Worm (Caenorhabditis elegans) whole organism, dauer: ENCODE data around the gene nhr-214.

Experiments
- unc-62 ChIP-seq: sonication (generic microtip); optimal IDR thresholded peaks from 2 replicates; lab custom pipeline; 2017; ENCODE audit warnings: missing biosample characterization, missing genetic modification reagents, missing genetic modification characterization

The nhr-214 gene

DNA sequence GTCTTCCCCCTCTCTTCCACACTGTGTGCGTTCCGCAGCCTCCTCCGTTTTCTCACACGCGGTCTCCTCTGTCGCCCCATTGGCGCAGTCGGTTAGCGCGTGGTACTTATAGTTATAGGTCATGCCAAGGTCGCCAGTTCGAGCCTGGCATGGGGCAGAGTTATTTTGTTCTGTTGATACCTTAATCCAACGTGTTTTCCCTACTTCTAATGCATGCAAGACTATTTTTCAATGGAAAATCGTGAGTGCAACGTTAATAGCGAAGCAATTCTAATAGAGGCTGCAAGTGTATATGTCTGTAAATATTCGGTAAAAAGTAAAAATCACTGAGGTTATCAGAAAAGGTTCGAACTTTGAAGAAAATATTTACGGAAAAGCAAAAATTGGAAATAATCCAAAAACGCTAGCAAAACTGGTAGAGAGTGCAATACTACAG is 40.8 kb downstream of the nhr-214 start:
- TF ChIP-seq unc-62 (GFP tag; lab: Kevin White, UChicago), result no peak

DNA sequence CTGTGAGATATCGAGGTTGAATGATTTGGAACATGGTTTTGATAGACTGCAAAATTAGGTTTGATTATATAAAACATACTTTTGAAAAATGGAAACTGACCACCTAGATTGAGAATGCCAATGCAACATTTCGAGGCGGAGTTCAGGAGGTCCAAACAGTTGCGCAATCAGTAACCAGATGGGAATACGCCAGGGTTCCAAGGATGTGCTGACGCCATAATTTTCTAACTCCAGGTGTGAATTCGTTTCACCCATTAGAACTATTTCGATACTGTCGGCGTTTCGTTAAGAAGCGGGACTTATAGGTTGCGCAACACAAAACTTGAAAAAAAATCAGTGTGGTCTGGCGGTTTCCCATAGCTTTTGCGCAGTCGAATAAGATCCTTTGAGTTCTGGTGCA is 42.0 kb downstream of the nhr-214 start, which contains the start of gene C02B4.3:
C02B4.3 (minus strand) TSS at position 34 of the 400 bp plus-strand sequence.
- no peak for TF ChIP-seq unc-62 (GFP tag; lab: Kevin White, UChicago)

DNA sequence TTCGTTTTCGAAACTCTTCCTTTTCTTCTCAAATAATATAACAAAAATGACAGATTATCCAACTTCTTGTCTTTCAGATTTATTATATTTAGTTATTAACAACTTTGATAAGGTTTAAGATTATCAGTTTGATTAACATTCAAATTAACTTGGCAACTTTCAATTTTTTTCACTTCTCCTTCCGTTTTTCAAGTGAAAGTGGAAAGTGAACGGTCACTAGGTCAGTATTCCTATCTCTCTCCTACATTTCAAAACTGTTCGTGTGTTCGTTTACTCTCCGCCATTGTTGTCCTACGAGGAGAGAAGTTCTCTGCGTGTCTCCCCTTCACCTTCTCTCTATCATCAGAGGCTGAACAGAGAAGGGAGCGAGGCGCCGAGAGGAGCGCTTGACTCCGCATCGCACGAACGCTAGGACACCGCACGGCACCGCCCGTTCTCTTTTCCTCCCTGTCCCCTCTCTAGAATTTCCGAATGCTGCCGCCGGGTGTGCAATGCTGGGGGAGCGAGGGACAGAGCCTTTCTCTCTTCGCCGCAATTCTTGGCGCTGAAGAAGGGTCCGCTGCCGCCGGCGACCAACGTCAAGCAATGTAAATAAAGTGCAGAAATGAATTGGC is 45.3 kb downstream of the nhr-214 start:
- TF ChIP-seq unc-62 (GFP tag; lab: Kevin White, UChicago), result no peak

DNA sequence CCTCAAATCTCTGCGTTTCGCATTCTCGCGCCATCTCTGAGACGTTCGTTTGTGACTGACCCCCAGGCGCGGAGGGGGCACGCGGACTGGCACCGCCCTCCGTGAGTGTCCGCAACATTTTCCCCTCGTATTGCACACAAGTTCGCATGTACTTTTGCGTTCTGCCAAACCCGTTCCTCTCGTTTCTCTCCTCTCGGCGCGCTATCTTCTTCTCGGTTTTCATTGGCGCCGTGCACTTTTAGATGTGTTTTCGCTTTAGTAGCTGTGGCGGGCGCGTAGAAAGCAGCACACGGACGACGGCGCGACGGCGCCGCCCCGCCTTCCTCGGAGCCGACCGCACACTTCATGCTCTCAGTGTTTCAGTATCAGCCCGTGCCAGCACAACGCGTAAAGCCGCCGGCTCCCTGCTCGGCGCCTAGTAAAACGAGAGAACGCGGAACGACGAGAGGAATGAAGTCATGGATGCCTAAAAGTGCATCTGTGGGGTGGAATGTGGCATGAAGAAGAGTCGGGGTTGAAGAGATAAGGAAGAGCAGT is 46.5 kb downstream of the nhr-214 start:
- TF ChIP-seq unc-62 (GFP tag; lab: Kevin White, UChicago), result no peak
